Fruit fly (Drosophila melanogaster) whole organism, wandering third instar larva: ENCODE data around the gene CG32040.

Experiments
- CG32264 ChIP-seq: fragments of 200-800 bp; sonication (Bioruptor generic); optimal IDR thresholded peaks from 2 replicates; lab custom pipeline; 2016; ENCODE audit warnings: missing biosample characterization, missing genetic modification characterization
- CrebA ChIP-seq: fragments of 200-800 bp; sonication (Bioruptor generic); optimal IDR thresholded peaks from 2 replicates; lab custom pipeline; 2016; ENCODE audit warnings: missing biosample characterization, mild to moderate bottlenecking, missing genetic modification characterization, borderline replicate concordance
- Dfd ChIP-seq: fragments of >200 bp; optimal IDR thresholded peaks from 2 replicates; lab custom pipeline; 2017; ENCODE audit warnings: missing biosample characterization, missing genetic modification characterization
- Dif ChIP-seq: fragments of 200-275, 200-300 bp; sonication (Bioruptor generic); optimal IDR thresholded peaks from 2 replicates; lab custom pipeline; 2018; ENCODE audit warnings: missing biosample characterization, missing genetic modification characterization; ENCODE audit not compliant: partially characterized antibody
- GATAd ChIP-seq: sonication (Bioruptor generic); optimal IDR thresholded peaks from 2 replicates; lab custom pipeline; 2016; ENCODE audit warnings: missing biosample characterization, missing genetic modification characterization
- HLH106 ChIP-seq: fragments of 200-800 bp; optimal IDR thresholded peaks from 3 replicates; lab custom pipeline; 2019; ENCODE audit warnings: missing biosample characterization, mild to moderate bottlenecking, missing genetic modification characterization, moderate library complexity
- Hr78 ChIP-seq: fragments of >200 bp; optimal IDR thresholded peaks from 2 replicates; lab custom pipeline; 2017; ENCODE audit warnings: missing biosample characterization, missing genetic modification characterization
- Hr83 ChIP-seq: fragments of 200-300 bp; sonication (Bioruptor generic); optimal IDR thresholded peaks from 2 replicates; lab custom pipeline; 2016; ENCODE audit warnings: missing biosample characterization, mild to moderate bottlenecking, missing genetic modification characterization, moderate library complexity; ENCODE audit not compliant: poor library complexity, severe bottlenecking
- Jra ChIP-seq: sonication (Bioruptor generic); optimal IDR thresholded peaks from 2 replicates; lab custom pipeline; 2016; ENCODE audit warnings: missing biosample characterization, missing genetic modification characterization
- Mio ChIP-seq: sonication (Bioruptor generic); optimal IDR thresholded peaks from 2 replicates; lab custom pipeline; 2016; ENCODE audit warnings: missing biosample characterization, missing genetic modification characterization
- Myc ChIP-seq: fragments of >200 bp; optimal IDR thresholded peaks from 2 replicates; lab custom pipeline; 2017
- N ChIP-seq: fragments of >200 bp; optimal IDR thresholded peaks from 2 replicates; lab custom pipeline; 2018; ENCODE audit warnings: missing biosample characterization, missing external identifiers, missing genetic modification characterization
- OdsH ChIP-seq: fragments of 200-800 bp; sonication (Bioruptor generic); optimal IDR thresholded peaks from 2 replicates; lab custom pipeline; 2016; ENCODE audit warnings: missing biosample characterization, mild to moderate bottlenecking, missing genetic modification characterization
- Rel ChIP-seq, 2 experiments: fragments of 200-800 bp; sonication (Bioruptor generic) in 1 of 2; optimal IDR thresholded peaks; 2 replicates in 1 of 2; 3 replicates in 1 of 2; lab custom pipeline; 2016 to 2019; ENCODE audit warnings: mild to moderate bottlenecking in 2 of 2, missing biosample characterization in 2 of 2, missing genetic modification characterization in 2 of 2, moderate library complexity in 1 of 2
- Sp1 ChIP-seq: fragments of 200-800 bp; sonication (Bioruptor generic); optimal IDR thresholded peaks from 3 replicates; lab custom pipeline; 2019; ENCODE audit warnings: missing biosample characterization, mild to moderate bottlenecking, missing genetic modification characterization, moderate library complexity
- Vsx2 ChIP-seq: fragments of 200-300, 225-300 bp; sonication (Bioruptor generic); optimal IDR thresholded peaks from 2 replicates; lab custom pipeline; 2018; ENCODE audit warnings: missing biosample characterization, missing genetic modification characterization; ENCODE audit not compliant: partially characterized antibody
- br ChIP-seq: fragments of 200-800 bp; sonication (Bioruptor generic); optimal IDR thresholded peaks from 2 replicates; lab custom pipeline; 2016; ENCODE audit warnings: missing biosample characterization, missing genetic modification characterization
- brk ChIP-seq: fragments of 200-800 bp; sonication (Bioruptor generic); optimal IDR thresholded peaks from 2 replicates; lab custom pipeline; 2016; ENCODE audit warnings: missing biosample characterization, mild to moderate bottlenecking, missing genetic modification characterization
- dl ChIP-seq, 2 experiments: fragments of 175-275, 200-275 bp in 1 of 2; fragments of 200-275 bp in 1 of 2; sonication (Bioruptor generic); optimal IDR thresholded peaks; lab custom pipeline; 2018; ENCODE audit warnings: mild to moderate bottlenecking in 2 of 2, missing biosample characterization in 2 of 2, missing genetic modification characterization in 2 of 2, moderate library complexity in 2 of 2; ENCODE audit not compliant: partially characterized antibody in 2 of 2, insufficient read depth in 1 of 2
- dmrt93B ChIP-seq: fragments of 200-800 bp; sonication (Bioruptor generic); optimal IDR thresholded peaks from 2 replicates; lab custom pipeline; 2018; ENCODE audit warnings: missing biosample characterization, mild to moderate bottlenecking, missing genetic modification characterization
- dsf ChIP-seq: sonication (Bioruptor generic); optimal IDR thresholded peaks from 2 replicates; lab custom pipeline; 2016; ENCODE audit warnings: missing biosample characterization, missing genetic modification characterization, borderline replicate concordance
- ey ChIP-seq: fragments of 200-800 bp; sonication (Bioruptor generic); optimal IDR thresholded peaks from 2 replicates; lab custom pipeline; 2016; ENCODE audit warnings: missing biosample characterization, missing genetic modification characterization
- foxo ChIP-seq, 2 experiments: fragments of 200-800 bp; sonication (Bioruptor generic); optimal IDR thresholded peaks; 2 replicates in 1 of 2; 3 replicates in 1 of 2; lab custom pipeline; 2016 to 2017; ENCODE audit warnings: missing biosample characterization in 2 of 2, missing genetic modification characterization in 2 of 2
- fru ChIP-seq: fragments of 200-800 bp; sonication (Bioruptor generic); optimal IDR thresholded peaks from 3 replicates; lab custom pipeline; 2016; ENCODE audit warnings: missing biosample characterization, mild to moderate bottlenecking, missing genetic modification characterization
- h ChIP-seq: fragments of 200-800 bp; sonication (Bioruptor generic); optimal IDR thresholded peaks from 3 replicates; lab custom pipeline; 2016; ENCODE audit warnings: missing biosample characterization, mild to moderate bottlenecking, missing genetic modification characterization
- jim ChIP-seq: fragments of 175-275, 200-325 bp; sonication (Bioruptor generic); optimal IDR thresholded peaks from 2 replicates; lab custom pipeline; 2016; ENCODE audit warnings: missing biosample characterization, mild to moderate bottlenecking, missing genetic modification characterization
- pan ChIP-seq: fragments of >200 bp; optimal IDR thresholded peaks from 2 replicates; lab custom pipeline; 2017
- psq ChIP-seq: fragments of 200-800 bp; sonication (Bioruptor generic); optimal IDR thresholded peaks from 3 replicates; lab custom pipeline; 2017; ENCODE audit warnings: missing biosample characterization, mild to moderate bottlenecking, missing genetic modification characterization, moderate library complexity
- rgr ChIP-seq: fragments of 200-800 bp; sonication (Bioruptor generic); optimal IDR thresholded peaks from 3 replicates; lab custom pipeline; 2016; ENCODE audit warnings: missing biosample characterization, mild to moderate bottlenecking, missing genetic modification characterization
- sage ChIP-seq: fragments of 200-800 bp; sonication (Bioruptor generic); optimal IDR thresholded peaks from 2 replicates; lab custom pipeline; 2016; ENCODE audit warnings: missing biosample characterization, mild to moderate bottlenecking, missing genetic modification characterization
- sv ChIP-seq: fragments of 200-800 bp; sonication (Bioruptor generic); optimal IDR thresholded peaks from 3 replicates; lab custom pipeline; 2016; ENCODE audit warnings: missing biosample characterization, missing genetic modification characterization
- usp ChIP-seq: fragments of >200 bp; optimal IDR thresholded peaks from 2 replicates; lab custom pipeline; 2017; ENCODE audit warnings: missing biosample characterization, missing genetic modification characterization
- woc ChIP-seq: sonication (Bioruptor generic); optimal IDR thresholded peaks from 2 replicates; lab custom pipeline; 2016; ENCODE audit warnings: missing biosample characterization, mild to moderate bottlenecking, missing genetic modification characterization

The CG32040 gene

DNA sequence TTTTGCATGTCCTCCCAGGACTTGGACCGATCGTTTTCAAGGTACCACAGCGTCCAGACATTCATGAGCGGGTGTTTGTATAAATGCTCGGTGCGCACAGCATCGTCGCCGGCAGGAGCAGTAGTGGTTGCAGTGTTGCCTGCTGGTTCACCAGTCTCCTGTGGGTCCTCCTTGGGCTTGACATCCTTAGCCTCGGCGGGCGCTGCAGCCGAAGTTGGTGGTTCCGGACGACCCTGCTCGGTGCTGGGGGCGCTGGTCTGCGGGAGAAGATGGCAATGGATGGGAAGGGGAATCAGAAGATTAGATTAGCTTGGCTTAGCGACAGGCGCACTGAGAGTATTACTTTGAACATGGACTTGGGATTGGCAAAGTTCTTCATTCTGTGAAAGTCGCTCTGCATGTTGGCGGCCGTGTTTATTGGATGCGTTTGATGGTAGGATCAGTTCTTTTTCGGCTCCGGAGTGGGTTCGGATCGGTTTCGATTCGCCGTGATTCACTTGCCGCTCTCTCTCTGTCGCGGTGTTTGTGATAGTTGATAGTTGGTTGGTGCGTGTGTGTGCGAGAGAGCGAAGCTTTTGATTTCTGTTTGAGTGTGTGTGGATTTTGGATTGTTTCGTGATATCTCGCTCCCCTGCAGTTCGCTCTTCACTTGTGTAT, 47.0 kb downstream of the CG32040 start:
- no peak for TF ChIP-seq Dfd (GFP tag; lab: Kevin White, UChicago)
- no peak for TF ChIP-seq N (GFP tag; lab: Kevin White, UChicago)
- TF ChIP-seq Vsx2, result no peak
- TF ChIP-seq rgr (GFP tag; lab: Kevin White, UChicago), result no peak
- TF ChIP-seq GATAd (GFP tag; lab: Kevin White, UChicago), result no peak

DNA sequence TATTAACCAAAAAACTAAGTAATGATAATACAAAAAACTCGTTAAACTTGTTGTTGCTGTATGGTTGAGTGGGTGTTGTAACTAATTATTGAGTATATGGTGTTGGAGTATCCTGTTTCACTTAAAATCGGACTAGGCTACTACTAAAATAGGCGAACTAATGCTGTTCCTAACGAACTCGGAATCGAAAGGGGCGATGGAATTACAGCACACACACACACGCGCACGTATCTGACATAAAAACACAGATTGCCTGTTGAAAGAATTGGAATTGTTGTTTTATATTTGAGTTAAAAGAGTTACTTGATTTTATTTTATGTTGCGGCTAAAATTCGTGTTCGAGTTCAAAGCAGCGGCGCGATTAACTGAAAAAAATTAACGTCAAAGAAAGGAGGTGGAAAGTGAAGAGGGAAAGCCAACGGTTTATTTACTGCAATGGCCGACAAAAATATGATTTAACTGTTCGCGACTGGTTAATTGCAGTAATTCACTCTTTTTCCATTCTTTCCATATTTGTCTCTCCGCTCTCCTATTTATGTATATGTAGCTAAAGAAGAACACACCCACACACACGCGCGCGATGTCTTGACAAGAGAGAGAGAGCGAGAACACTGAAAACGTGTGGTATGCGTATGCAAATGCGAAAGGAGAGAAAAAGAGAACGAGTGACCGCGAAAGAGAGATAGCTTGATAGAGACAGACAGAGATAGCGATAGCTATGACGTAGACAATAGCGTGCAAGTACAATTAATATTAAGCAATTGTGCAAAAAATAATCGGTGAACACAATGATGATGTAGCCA, 47.7 kb downstream of the CG32040 start:
- TF ChIP-seq Mio (GFP tag; lab: Kevin White, UChicago) (no peak), HLH106 (no peak), sage (GFP tag; lab: Kevin White, UChicago) (peak; percentile 17), CrebA (GFP tag; lab: Kevin White, UChicago) (peak; percentile 66), Dif (GFP tag; lab: Kevin White, UChicago) (peak; percentile 92), Jra (peak; percentile 16), dl (GFP tag; optimal IDR thresholded peaks at IDR 0.05; lab: Kevin White, UChicago; ENCODE audit: insufficient read depth in 1 of 2, partially characterized antibody in 2 of 2) (peak; percentile 66 to 89), psq (GFP tag; lab: Kevin White, UChicago) (peak; percentile 57), fru (GFP tag; lab: Kevin White, UChicago) (peak; percentile 73)
- TF ChIP-seq, all 38 proteins: peak for 7

DNA sequence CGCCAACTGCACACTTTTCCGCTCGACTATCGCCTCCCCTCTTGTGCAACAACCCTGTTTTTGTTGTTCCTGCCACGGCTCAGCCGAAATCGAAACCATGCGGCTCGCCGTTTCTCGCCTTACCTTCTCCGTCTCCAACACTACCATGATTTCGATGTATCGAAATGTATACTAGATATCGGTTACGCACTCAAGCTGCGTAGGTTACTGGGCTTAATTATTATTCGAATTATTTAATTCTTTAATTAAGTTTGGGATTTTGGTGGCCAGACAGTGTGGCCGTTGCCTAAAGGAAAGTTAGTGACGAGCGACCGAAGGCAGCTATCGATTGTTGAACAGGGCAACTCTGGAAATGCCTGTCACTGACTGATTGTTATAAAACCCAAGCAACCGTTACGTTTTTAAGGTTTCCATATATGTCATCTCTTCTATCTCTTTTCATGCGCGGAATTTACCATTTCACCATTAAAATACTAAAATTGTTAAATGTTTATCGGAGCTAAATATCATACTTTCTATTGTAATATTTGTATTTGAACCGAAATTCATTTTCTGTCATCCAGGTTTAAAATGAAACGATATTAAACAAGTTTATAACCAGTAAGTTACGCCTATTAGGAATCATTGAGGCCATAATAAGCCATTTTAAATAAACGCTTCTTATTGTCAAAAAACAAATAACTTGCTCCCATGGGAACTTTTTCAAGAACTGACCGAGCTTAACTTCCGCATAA, 48.5 kb downstream of the CG32040 start, which contains the start of gene eIF4E1:
eIF4E1 (minus strand) TSS at position 304 of the 734 bp plus-strand sequence.
- no peak for TF ChIP-seq dsf (GFP tag; lab: Kevin White, UChicago)
- peak; percentile 33 for TF ChIP-seq Myc (lab: Kevin White, UChicago)
- TF ChIP-seq h, result peak; percentile 9
- TF ChIP-seq Vsx2, result peak; percentile 40
- no peak for TF ChIP-seq brk
- TF ChIP-seq usp (GFP tag; lab: Kevin White, UChicago), result no peak
- TF ChIP-seq OdsH (GFP tag; lab: Kevin White, UChicago), result no peak
- no peak for TF ChIP-seq jim (GFP tag; lab: Kevin White, UChicago)
- no peak for TF ChIP-seq Jra
- TF ChIP-seq br (GFP tag; lab: Kevin White, UChicago), result peak; percentile 12
- peak; percentile 53 for TF ChIP-seq Dif (GFP tag; lab: Kevin White, UChicago)
- TF ChIP-seq Dfd (GFP tag; lab: Kevin White, UChicago), result no peak
- TF ChIP-seq dmrt93B (GFP tag; lab: Kevin White, UChicago), result no peak
- TF ChIP-seq Rel (GFP tag; optimal IDR thresholded peaks at IDR 0.05; lab: Kevin White, UChicago), result no peak
- TF ChIP-seq Rel (tag; optimal IDR thresholded peaks at IDR 0.05; lab: Kevin White, UChicago), result peak; percentile 84
- TF ChIP-seq Sp1, result peak; percentile 36
- TF ChIP-seq fru (GFP tag; lab: Kevin White, UChicago), result no peak
- TF ChIP-seq rgr (GFP tag; lab: Kevin White, UChicago), result no peak
- peak in 1 of 2 experiments; percentile 3 for TF ChIP-seq foxo (GFP tag; optimal IDR thresholded peaks at IDR 0.05; lab: Kevin White, UChicago)
- TF ChIP-seq Hr83 (GFP tag; lab: Kevin White, UChicago), result no peak
- TF ChIP-seq CrebA (GFP tag; lab: Kevin White, UChicago), result no peak
- TF ChIP-seq pan (lab: Kevin White, UChicago), result no peak
- no peak for TF ChIP-seq Mio (GFP tag; lab: Kevin White, UChicago)
- no peak for TF ChIP-seq Hr78 (GFP tag; lab: Kevin White, UChicago)
- peak; percentile 34 for TF ChIP-seq sv (GFP tag; lab: Kevin White, UChicago)
- no peak for TF ChIP-seq CG32264
- TF ChIP-seq ey (GFP tag; lab: Kevin White, UChicago), result peak; percentile 1
- TF ChIP-seq woc (GFP tag; lab: Kevin White, UChicago), result no peak
- TF ChIP-seq dl (GFP tag; optimal IDR thresholded peaks at IDR 0.05; lab: Kevin White, UChicago; ENCODE audit: insufficient read depth in 1 of 2, partially characterized antibody in 2 of 2), result peak in 1 of 2 experiments; percentile 8
- TF ChIP-seq, all 38 proteins: peak for 11
